Worm (Caenorhabditis elegans) whole organism, L4 larva: ENCODE results near the gene Y22D7AL.1.
A peak's percentile ranks its signal among the peaks of the same experiment; 100 is the strongest.

Experiments used
- D1046.2 ChIP-seq: fragments of 200-800 bp; sonication (Bioruptor generic); IDR thresholded peaks from 2 replicates; pipeline ENCODE4 v1.3.6; 2022; ENCODE audit warnings: missing genetic modification characterization, missing compliant biosample characterization
- F37D6.2 ChIP-seq: sonication (generic microtip); optimal IDR thresholded peaks from 2 replicates; lab custom pipeline; 2016; ENCODE audit warnings: mild to moderate bottlenecking, missing genetic modification characterization, missing compliant biosample characterization
- Y75B8A.6 ChIP-seq: fragments of 200-800 bp; sonication (Bioruptor generic); IDR thresholded peaks from 2 replicates; pipeline ENCODE4 v1.3.6; 2022; ENCODE audit warnings: missing genetic modification reagents, missing genetic modification characterization, missing compliant biosample characterization
- ZK337.2 ChIP-seq: fragments of 200-800 bp; sonication (Bioruptor generic); IDR thresholded peaks from 2 replicates; pipeline ENCODE4 v1.3.6; 2022; ENCODE audit warnings: missing genetic modification reagents, missing genetic modification characterization, missing compliant biosample characterization
- aly-2 ChIP-seq: sonication (generic microtip); optimal IDR thresholded peaks from 2 replicates; lab custom pipeline; 2018; ENCODE audit warnings: missing biosample characterization, missing genetic modification characterization
- arid-1 ChIP-seq: fragments of 200-800 bp; sonication (Bioruptor generic); conservative IDR thresholded peaks from 2 replicates; pipeline ENCODE4 v1.3.6; 2022; ENCODE audit warnings: missing genetic modification reagents, missing genetic modification characterization, missing compliant biosample characterization
- attf-4 ChIP-seq: sonication (generic microtip); optimal IDR thresholded peaks from 3 replicates; lab custom pipeline; 2017; ENCODE audit warnings: missing biosample characterization, missing genetic modification characterization
- ceh-28 ChIP-seq: fragments of 150-350 bp; optimal IDR thresholded peaks from 2 replicates; lab custom pipeline; 2014; ENCODE audit warnings: missing biosample characterization, missing genetic modification reagents, missing genetic modification characterization
- ceh-32 ChIP-seq: sonication (generic microtip); optimal IDR thresholded peaks from 2 replicates; lab custom pipeline; 2016; ENCODE audit warnings: mild to moderate bottlenecking, missing genetic modification characterization, missing compliant biosample characterization; ENCODE audit not compliant: poor library complexity
- ceh-62 ChIP-seq: sonication (generic microtip); optimal IDR thresholded peaks from 2 replicates; lab custom pipeline; 2017; ENCODE audit warnings: missing biosample characterization, missing genetic modification characterization
- ceh-82 ChIP-seq: sonication (generic microtip); optimal IDR thresholded peaks from 2 replicates; lab custom pipeline; 2017; ENCODE audit warnings: missing biosample characterization, missing genetic modification characterization
- ces-1 ChIP-seq: fragments of 150-350 bp; sonication (generic microtip); optimal IDR thresholded peaks from 4 replicates; lab custom pipeline; 2014; ENCODE audit warnings: missing biosample characterization, missing genetic modification reagents, missing genetic modification characterization
- cey-2 ChIP-seq: sonication (generic microtip); optimal IDR thresholded peaks from 3 replicates; lab custom pipeline; 2017; ENCODE audit warnings: missing genetic modification characterization, mild to moderate bottlenecking, missing compliant biosample characterization, antibody characterized with exemption, borderline replicate concordance; ENCODE audit not compliant: insufficient read depth
- ctbp-1 ChIP-seq: fragments of 200-800 bp; sonication (Bioruptor generic); IDR thresholded peaks from 2 replicates; pipeline ENCODE4 v1.3.6; 2022; ENCODE audit warnings: missing genetic modification reagents, missing genetic modification characterization, missing compliant biosample characterization
- daf-19 ChIP-seq: fragments of 200-800 bp; sonication (Bioruptor generic); conservative IDR thresholded peaks from 2 replicates; pipeline ENCODE4 v1.3.6; 2022; ENCODE audit warnings: missing genetic modification characterization, missing compliant biosample characterization
- daf-8 ChIP-seq: fragments of 200-800 bp; sonication (Bioruptor generic); IDR thresholded peaks from 2 replicates; pipeline ENCODE4 v1.3.6; 2022; ENCODE audit warnings: missing genetic modification characterization, missing compliant biosample characterization
- dmd-8 ChIP-seq: fragments of 200-800 bp; sonication (Bioruptor generic); IDR thresholded peaks from 2 replicates; pipeline ENCODE4 v1.3.6; 2022; ENCODE audit warnings: missing genetic modification characterization, missing compliant biosample characterization
- dmd-9 ChIP-seq: fragments of 200-800 bp; sonication (Bioruptor generic); IDR thresholded peaks from 2 replicates; pipeline ENCODE4 v1.3.6; 2022; ENCODE audit warnings: missing genetic modification reagents, missing genetic modification characterization, missing compliant biosample characterization
- dpl-1 ChIP-seq: fragments of 150-350 bp; optimal IDR thresholded peaks from 2 replicates; lab custom pipeline; 2014; ENCODE audit warnings: missing biosample characterization, missing genetic modification reagents, missing genetic modification characterization
- dve-1 ChIP-seq: sonication (generic microtip); optimal IDR thresholded peaks from 2 replicates; lab custom pipeline; 2017; ENCODE audit warnings: antibody characterized with exemption, mild to moderate bottlenecking, missing genetic modification characterization, missing compliant biosample characterization; ENCODE audit not compliant: insufficient read depth
- egl-27 ChIP-seq: sonication (generic microtip); optimal IDR thresholded peaks from 3 replicates; lab custom pipeline; 2017; ENCODE audit warnings: missing biosample characterization, missing genetic modification reagents, missing genetic modification characterization
- egl-43 ChIP-seq: fragments of 200-800 bp; sonication (Bioruptor generic); IDR thresholded peaks from 2 replicates; pipeline ENCODE4 v1.3.6; 2022; ENCODE audit warnings: missing genetic modification reagents, missing genetic modification characterization, missing compliant biosample characterization
- hlh-30 ChIP-seq: sonication (generic microtip); optimal IDR thresholded peaks from 2 replicates; lab custom pipeline; 2017; ENCODE audit warnings: antibody characterized with exemption, mild to moderate bottlenecking, missing genetic modification characterization, missing compliant biosample characterization; ENCODE audit not compliant: insufficient read depth
- lin-1 ChIP-seq: fragments of 200-800 bp; sonication (Bioruptor generic); IDR thresholded peaks from 2 replicates; pipeline ENCODE4 v1.3.6; 2022; ENCODE audit warnings: missing genetic modification reagents, missing genetic modification characterization, missing compliant biosample characterization
- lin-13 ChIP-seq: fragments of 150-350 bp; optimal IDR thresholded peaks from 2 replicates; lab custom pipeline; 2014; ENCODE audit warnings: missing biosample characterization, missing genetic modification reagents, missing genetic modification characterization
- lsy-2 ChIP-seq, 2 experiments: fragments of 150-350 bp in 1 of 2; sonication (generic microtip) in 1 of 2; optimal IDR thresholded peaks; 2 replicates each; lab custom pipeline; 2014 to 2017; ENCODE audit warnings: missing biosample characterization in 2 of 2, missing genetic modification characterization in 2 of 2
- madf-5 ChIP-seq, 2 experiments: fragments of 200-800 bp; sonication (Bioruptor generic); IDR thresholded peaks; 2 replicates each; pipeline ENCODE4 v1.3.6; 2022; ENCODE audit warnings: missing compliant biosample characterization in 2 of 2, missing genetic modification characterization in 2 of 2
- mdl-1 ChIP-seq, 2 experiments: fragments of 150-350 bp in 1 of 2; sonication (generic microtip) in 1 of 2; optimal IDR thresholded peaks; 2 replicates each; lab custom pipeline; 2014 to 2017; ENCODE audit warnings: missing biosample characterization in 2 of 2, missing genetic modification characterization in 2 of 2
- mdt-29 ChIP-seq: fragments of 200-800 bp; sonication (Bioruptor generic); IDR thresholded peaks from 2 replicates; pipeline ENCODE4 v1.3.6; 2022; ENCODE audit warnings: missing genetic modification reagents, missing genetic modification characterization, missing compliant biosample characterization
- mep-1 ChIP-seq: fragments of 150-350 bp; sonication (generic microtip); optimal IDR thresholded peaks from 3 replicates; lab custom pipeline; 2014; ENCODE audit warnings: missing biosample characterization, missing genetic modification characterization
- nhr-10 ChIP-seq: fragments of 150-350 bp; optimal IDR thresholded peaks from 2 replicates; lab custom pipeline; 2014; ENCODE audit warnings: missing biosample characterization, missing genetic modification characterization
- nhr-102 ChIP-seq: sonication (generic microtip); optimal IDR thresholded peaks from 2 replicates; lab custom pipeline; 2016; ENCODE audit warnings: mild to moderate bottlenecking, missing genetic modification characterization, moderate library complexity, missing compliant biosample characterization
- nhr-111 ChIP-seq: fragments of 200-800 bp; sonication (Bioruptor generic); optimal IDR thresholded peaks from 2 replicates; lab custom pipeline; 2018; ENCODE audit warnings: mild to moderate bottlenecking, missing genetic modification characterization, missing compliant biosample characterization
- nhr-25 ChIP-seq: sonication (generic microtip); optimal IDR thresholded peaks from 2 replicates; lab custom pipeline; 2017; ENCODE audit warnings: missing genetic modification characterization, mild to moderate bottlenecking, missing compliant biosample characterization, antibody characterized with exemption, moderate library complexity, borderline replicate concordance; ENCODE audit not compliant: insufficient read depth
- nhr-28 ChIP-seq: fragments of 150-350 bp; optimal IDR thresholded peaks from 2 replicates; lab custom pipeline; 2014; ENCODE audit warnings: missing biosample characterization, missing genetic modification characterization
- nhr-48 ChIP-seq: sonication (generic microtip); optimal IDR thresholded peaks from 2 replicates; lab custom pipeline; 2016; ENCODE audit warnings: mild to moderate bottlenecking, missing genetic modification characterization, missing compliant biosample characterization
- nhr-6 ChIP-seq: fragments of 150-350 bp; optimal IDR thresholded peaks from 2 replicates; lab custom pipeline; 2014; ENCODE audit warnings: missing biosample characterization, missing genetic modification characterization
- nhr-76 ChIP-seq: fragments of 150-350 bp; optimal IDR thresholded peaks from 2 replicates; lab custom pipeline; 2014; ENCODE audit warnings: missing biosample characterization, missing genetic modification characterization
- pha-4 ChIP-seq, 2 experiments: fragments of 150-350 bp in 1 of 2; fragments of 200-800 bp in 1 of 2; sonication (Bioruptor generic) in 1 of 2; IDR thresholded peaks in 1 of 2; optimal IDR thresholded peaks in 1 of 2; 2 replicates each; pipeline versions ENCODE4 v1.3.6 to Lab custom; 2014 to 2022; ENCODE audit warnings: missing genetic modification characterization in 2 of 2, missing genetic modification reagents in 2 of 2, missing biosample characterization in 1 of 2, missing compliant biosample characterization in 1 of 2
- rbr-2 ChIP-seq: sonication (generic microtip); optimal IDR thresholded peaks from 2 replicates; lab custom pipeline; 2016; ENCODE audit warnings: missing genotype, missing genetic modification characterization, missing compliant biosample characterization
- sdz-12 ChIP-seq: fragments of 200-800 bp; sonication (Bioruptor generic); optimal IDR thresholded peaks from 2 replicates; lab custom pipeline; 2018; ENCODE audit warnings: mild to moderate bottlenecking, missing genetic modification characterization, missing compliant biosample characterization
- set-16 ChIP-seq: fragments of 200-800 bp; sonication (Bioruptor generic); IDR thresholded peaks from 2 replicates; pipeline ENCODE4 v1.3.6; 2022; ENCODE audit warnings: missing genetic modification reagents, missing genetic modification characterization, missing compliant biosample characterization
- skn-1 ChIP-seq: fragments of 150-350 bp; optimal IDR thresholded peaks from 2 replicates; lab custom pipeline; 2014; ENCODE audit warnings: missing biosample characterization, missing genetic modification characterization
- snpc-1.2 ChIP-seq: fragments of 200-800 bp; sonication (Bioruptor generic); IDR thresholded peaks from 2 replicates; pipeline ENCODE4 v1.3.6; 2022; ENCODE audit warnings: missing genetic modification reagents, missing genetic modification characterization, missing compliant biosample characterization
- snpc-4 ChIP-seq: fragments of 150-350 bp; optimal IDR thresholded peaks from 2 replicates; lab custom pipeline; 2014; ENCODE audit warnings: missing biosample characterization, missing genetic modification characterization
- unc-130 ChIP-seq: sonication (generic microtip); optimal IDR thresholded peaks from 2 replicates; lab custom pipeline; 2016; ENCODE audit warnings: missing genetic modification reagents, missing genetic modification characterization, missing compliant biosample characterization
- unc-39 ChIP-seq: sonication (generic microtip); optimal IDR thresholded peaks from 2 replicates; lab custom pipeline; 2017; ENCODE audit warnings: missing biosample characterization, missing genetic modification characterization
- zfp-3 ChIP-seq: fragments of 200-800 bp; sonication (Bioruptor generic); conservative IDR thresholded peaks from 2 replicates; pipeline ENCODE4 v1.3.6; 2022; ENCODE audit warnings: missing genetic modification reagents, missing genetic modification characterization, missing compliant biosample characterization
- zip-11 ChIP-seq: fragments of 200-800 bp; sonication (Bioruptor generic); IDR thresholded peaks from 2 replicates; pipeline ENCODE4 v1.3.6; 2022; ENCODE audit warnings: missing genetic modification characterization, missing compliant biosample characterization
- zip-2 ChIP-seq: fragments of 150-350 bp; optimal IDR thresholded peaks from 2 replicates; lab custom pipeline; 2014; ENCODE audit warnings: missing biosample characterization, missing genetic modification characterization

The Y22D7AL.1 gene

ce11 chrIII:1604514-1604976, 47.7 kb upstream of the Y22D7AL.1 start, which contains the start of gene Y22D7AL.6 (continued):
- TF ChIP-seq dmd-8 (peak; percentile 88), aly-2 (no peak), arid-1 (GFP tag; lab: Robert Waterston, UW) (peak; percentile 84), cey-2 (tag; lab: Kevin White, UChicago) (no peak), nhr-111 (GFP tag; lab: Kevin White, UChicago) (peak; percentile 51), Y75B8A.6 (GFP tag; lab: Robert Waterston, UW) (no peak), nhr-28 (tag; lab: Kevin White, UChicago) (no peak), D1046.2 (GFP tag; lab: Robert Waterston, UW) (peak; percentile 90), unc-130 (GFP tag; lab: Kevin White, UChicago) (peak; percentile 46), snpc-1.2 (peak; percentile 79), ces-1 (GFP tag; lab: Kevin White, UChicago) (no peak), nhr-25 (tag; lab: Kevin White, UChicago) (no peak), daf-8 (GFP tag; lab: Robert Waterston, UW) (no peak), zfp-3 (GFP tag; lab: Robert Waterston, UW) (peak; percentile 79; the same call in 1 of the 2 replicates), egl-27 (tag; lab: Kevin White, UChicago) (no peak), ceh-28 (tag; lab: Kevin White, UChicago) (no peak), egl-43 (peak; percentile 95), dmd-9 (GFP tag; lab: Robert Waterston, UW) (0 out of 2 replicates have a peak, but pooled peaks have one; percentile 12), ceh-32 (tag; lab: Kevin White, UChicago) (no peak), ceh-62 (no peak), rbr-2 (tag; lab: Kevin White, UChicago) (peak; percentile 50), sdz-12 (GFP tag; lab: Kevin White, UChicago) (no peak), zip-2 (no peak), snpc-4 (tag; lab: Kevin White, UChicago) (no peak), ctbp-1 (GFP tag; lab: Robert Waterston, UW) (peak; percentile 81), mdl-1 (tag; optimal IDR thresholded peaks at IDR 0.05; lab: Kevin White, UChicago) (no peak), lin-13 (GFP tag; lab: Kevin White, UChicago) (peak; percentile 90), mdt-29 (GFP tag; lab: Robert Waterston, UW) (peak; percentile 83), lsy-2 (tag; optimal IDR thresholded peaks at IDR 0.05; lab: Kevin White, UChicago) (peak in 1 of 2 experiments; percentile 36), dve-1 (peak; percentile 53), nhr-6 (tag; lab: Kevin White, UChicago) (no peak), mep-1 (tag; lab: Kevin White, UChicago) (no peak), hlh-30 (tag; lab: Kevin White, UChicago) (no peak), nhr-48 (tag; lab: Kevin White, UChicago) (peak; percentile 65), attf-4 (tag; lab: Kevin White, UChicago) (no peak), zip-11 (no peak), skn-1 (tag; lab: Kevin White, UChicago) (no peak), dpl-1 (no peak), nhr-76 (tag; lab: Kevin White, UChicago) (no peak), lin-1 (GFP tag; lab: Robert Waterston, UW) (peak; percentile 81), set-16 (GFP tag; lab: Robert Waterston, UW) (peak; percentile 48; the same call in 1 of the 2 replicates), pha-4 (GFP tag; IDR thresholded peaks at IDR 0.05; lab: Robert Waterston, UW) (peak; percentile 91), pha-4 (tag; optimal IDR thresholded peaks at IDR 0.05; lab: Kevin White, UChicago) (no peak), ceh-82 (tag; lab: Kevin White, UChicago) (no peak), madf-5 (GFP tag; IDR thresholded peaks at IDR 0.05; lab: Robert Waterston, UW) (peak; percentile 30 to 87; a peak in 1 of 4 replicates), unc-39 (no peak), nhr-102 (peak; percentile 64), F37D6.2 (peak; percentile 52), ZK337.2 (no peak), daf-19 (GFP tag; lab: Robert Waterston, UW) (peak; percentile 69; the same call in 1 of the 2 replicates), nhr-10 (no peak)
